Worm (Caenorhabditis elegans) whole organism, L3 larva: Measurements from ENCODE around the gene R01H2.4.

Experiments
- aly-2 ChIP-seq: fragments of 150-350 bp; optimal IDR thresholded peaks from 2 replicates; lab custom pipeline; 2014; ENCODE audit warnings: missing biosample characterization, missing genetic modification characterization
- ceh-16 ChIP-seq: sonication (generic microtip); optimal IDR thresholded peaks from 2 replicates; lab custom pipeline; 2017; ENCODE audit warnings: missing biosample characterization, missing genetic modification characterization
- ceh-28 ChIP-seq: fragments of 150-350 bp; optimal IDR thresholded peaks from 2 replicates; lab custom pipeline; 2014; ENCODE audit warnings: missing biosample characterization, missing genetic modification reagents, missing genetic modification characterization
- fkh-10 ChIP-seq: sonication (generic microtip); optimal IDR thresholded peaks from 2 replicates; lab custom pipeline; 2017; ENCODE audit warnings: missing biosample characterization, missing genetic modification reagents, missing genetic modification characterization
- lin-39 ChIP-seq: fragments of 150-350 bp; optimal IDR thresholded peaks from 2 replicates; lab custom pipeline; 2018; ENCODE audit warnings: missing biosample characterization, missing genetic modification reagents, missing genetic modification characterization
- nfya-1 ChIP-seq: sonication (generic microtip); optimal IDR thresholded peaks from 2 replicates; lab custom pipeline; 2017; ENCODE audit warnings: missing genetic modification characterization, mild to moderate bottlenecking, missing compliant biosample characterization, antibody characterized with exemption, moderate library complexity; ENCODE audit not compliant: insufficient read depth
- nhr-23 ChIP-seq: fragments of 150-350 bp; optimal IDR thresholded peaks from 2 replicates; lab custom pipeline; 2014; ENCODE audit warnings: missing biosample characterization, missing genetic modification reagents, missing genetic modification characterization
- nhr-25 ChIP-seq: sonication (generic microtip); optimal IDR thresholded peaks from 2 replicates; lab custom pipeline; 2017; ENCODE audit warnings: missing biosample characterization, missing genetic modification characterization
- nhr-76 ChIP-seq: fragments of 150-350 bp; sonication (generic microtip); optimal IDR thresholded peaks from 5 replicates; lab custom pipeline; 2014; ENCODE audit warnings: missing biosample characterization, missing genetic modification characterization
- pha-4 ChIP-seq: fragments of 150-350 bp; optimal IDR thresholded peaks from 2 replicates; lab custom pipeline; 2014; ENCODE audit warnings: missing biosample characterization, missing genetic modification reagents, missing genetic modification characterization
- skn-1 ChIP-seq: fragments of 150-350 bp; optimal IDR thresholded peaks from 2 replicates; lab custom pipeline; 2014; ENCODE audit warnings: missing biosample characterization, missing genetic modification characterization
- tbx-2 ChIP-seq: sonication (generic microtip); optimal IDR thresholded peaks from 2 replicates; lab custom pipeline; 2016; ENCODE audit warnings: mild to moderate bottlenecking, missing genetic modification characterization, missing compliant biosample characterization

- TF ChIP-seq tbx-2 (no peak), lin-39 (tag; lab: Kevin White, UChicago) (no peak), nhr-76 (tag; lab: Kevin White, UChicago) (no peak), nhr-25 (tag; lab: Kevin White, UChicago) (no peak), skn-1 (tag; lab: Kevin White, UChicago) (no peak), ceh-28 (tag; lab: Kevin White, UChicago) (no peak), pha-4 (tag; lab: Kevin White, UChicago) (peak; percentile 69), aly-2 (tag; lab: Kevin White, UChicago) (no peak), ceh-16 (no peak), nfya-1 (tag; lab: Kevin White, UChicago) (peak; percentile 46), nhr-23 (tag; lab: Kevin White, UChicago) (peak; percentile 25), fkh-10 (no peak)
These were observed 4.5 kb upstream of the R01H2.4 start, which contains the start of the genes ubc-18 and R01H2.8 for ce11 chrIII:7068520-7069113.
